Fruit fly (Drosophila melanogaster) Kc167 (cell line): ENCODE measurements around the gene Sidpn.

Experiments
- Myc ChIP-seq: fragments of >200 bp; optimal IDR thresholded peaks from 2 replicates; lab custom pipeline; 2017; ENCODE audit warnings: missing external identifiers
- psq ChIP-seq: fragments of >200 bp; optimal IDR thresholded peaks from 2 replicates; lab custom pipeline; 2017; ENCODE audit warnings: missing external identifiers

DNA sequence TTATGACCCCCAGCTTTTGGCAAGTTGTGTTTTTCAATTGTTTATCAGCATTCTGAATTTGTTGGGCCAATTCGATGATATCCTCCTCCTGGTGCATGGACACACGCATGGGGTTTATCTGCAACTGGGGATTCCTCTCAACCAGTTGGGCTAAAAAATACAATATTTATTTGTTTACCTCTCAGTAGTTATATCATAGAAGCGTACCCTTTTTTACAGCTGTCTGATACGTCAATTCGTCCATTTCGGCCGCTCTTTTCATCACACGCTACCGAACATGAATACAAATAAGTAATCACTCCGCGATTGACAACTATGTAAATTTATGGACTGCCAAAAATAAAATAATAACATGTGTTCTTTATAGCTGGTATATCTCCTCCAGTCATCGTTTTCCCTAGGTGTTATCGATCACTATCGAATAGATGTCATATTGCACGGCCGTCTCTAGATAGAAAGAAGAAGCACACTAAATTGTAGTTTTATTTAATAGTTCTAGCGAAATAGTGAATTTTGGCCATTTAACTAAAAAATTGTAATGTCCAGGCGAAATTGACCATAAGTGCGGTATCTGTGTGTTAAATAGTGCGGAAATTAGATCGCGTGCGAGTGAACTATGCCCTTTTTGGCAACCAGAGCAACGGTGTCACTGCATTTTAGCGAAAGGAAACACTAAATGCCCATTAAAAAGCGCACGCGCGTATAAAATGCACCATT is 6.9 kb downstream of the Sidpn start, which contains the start of the genes mib2 and CG31800:
- TF ChIP-seq Myc (lab: Kevin White, UChicago) (no peak), psq (no peak)
